Worm (Caenorhabditis elegans): ENCODE results near the gene C29F5.1.

C29F5.1 gene

ce11 chrII:6348360-6348759 lies 45.0 kb downstream of the C29F5.1 start:
- TF ChIP-seq zag-1 (tag; optimal IDR thresholded peaks at IDR 0.05) (no peak), C34B4.2 (tag; optimal IDR thresholded peaks at IDR 0.05) (no peak), unc-30 (tag; optimal IDR thresholded peaks at IDR 0.05) (no peak), skn-1 (tag; optimal IDR thresholded peaks at IDR 0.05) (peak; percentile 80), dpl-1 (GFP tag; optimal IDR thresholded peaks at IDR 0.05) (peak; percentile 58 to 76 (median 66)), C16A3.4 (tag; optimal IDR thresholded peaks at IDR 0.05) (peak; percentile 83), elt-3 (tag; optimal IDR thresholded peaks at IDR 0.05) (peak in 5 of 6 experiments; percentile 19 to 93 (median 59)), ceh-8 (GFP tag; optimal IDR thresholded peaks at IDR 0.05) (peak; percentile 73), snpc-4 (tag; optimal IDR thresholded peaks at IDR 0.05) (peak; percentile 60), mef-2 (tag; optimal IDR thresholded peaks at IDR 0.05) (peak; percentile 77), mep-1 (tag; optimal IDR thresholded peaks at IDR 0.05) (peak; percentile 95), elt-2 (tag; optimal IDR thresholded peaks at IDR 0.05) (peak; percentile 79), ets-5 (GFP tag; IDR thresholded peaks at IDR 0.05) (no peak), C04F5.9 (tag; optimal IDR thresholded peaks at IDR 0.05) (peak; percentile 2), pag-3 (tag; optimal IDR thresholded peaks at IDR 0.05; ENCODE audit: borderline replicate concordance, insufficient read depth) (no peak), grh-1 (GFP tag; IDR thresholded peaks at IDR 0.05) (peak; percentile 79), pax-3 (tag; optimal IDR thresholded peaks at IDR 0.05) (peak; percentile 41), swsn-7 (tag; optimal IDR thresholded peaks at IDR 0.05) (peak; percentile 94), fkh-8 (tag; optimal IDR thresholded peaks at IDR 0.05) (peak; percentile 88), fos-1 (tag; optimal IDR thresholded peaks at IDR 0.05) (peak; percentile 85), snu-23 (GFP tag; optimal IDR thresholded peaks at IDR 0.05) (peak; percentile 98), Y116A8C.19 (tag; optimal IDR thresholded peaks at IDR 0.05; ENCODE audit: borderline replicate concordance) (no peak), hlh-4 (tag; optimal IDR thresholded peaks at IDR 0.05) (no peak), nhr-237 (tag; optimal IDR thresholded peaks at IDR 0.05) (peak; percentile 86), egl-13 (tag; optimal IDR thresholded peaks at IDR 0.05) (peak; percentile 46), unc-130 (tag; optimal IDR thresholded peaks at IDR 0.05) (peak; percentile 66), lin-14 (GFP tag; optimal IDR thresholded peaks at IDR 0.05) (peak; percentile 96), nhr-11 (tag; optimal IDR thresholded peaks at IDR 0.05) (peak; percentile 68), lin-35 (GFP tag; optimal IDR thresholded peaks at IDR 0.05) (peak; percentile 81 to 89), nhr-12 (tag; optimal IDR thresholded peaks at IDR 0.05) (no peak), jun-1 (tag; optimal IDR thresholded peaks at IDR 0.05) (peak; percentile 93), hpl-2 (GFP tag; optimal IDR thresholded peaks at IDR 0.05) (peak; percentile 81), nhr-85 (tag) (peak; percentile 89), hlh-17 (GFP tag; optimal IDR thresholded peaks at IDR 0.05; ENCODE audit: borderline replicate concordance) (no peak), unc-86 (tag; optimal IDR thresholded peaks at IDR 0.05) (peak; percentile 91), xbp-1 (tag; optimal IDR thresholded peaks at IDR 0.05) (peak; percentile 90), nhr-20 (tag; optimal IDR thresholded peaks at IDR 0.05) (peak; percentile 97), ces-1 (GFP tag; optimal IDR thresholded peaks at IDR 0.05) (no peak), lin-39 (tag; optimal IDR thresholded peaks at IDR 0.05) (peak; percentile 53), irx-1 (tag; optimal IDR thresholded peaks at IDR 0.05) (peak; percentile 74), ama-1 (optimal IDR thresholded peaks at IDR 0.05) (peak; percentile 97), ceh-90 (tag; optimal IDR thresholded peaks at IDR 0.05) (no peak), lsy-2 (tag; optimal IDR thresholded peaks at IDR 0.05) (peak; percentile 88 to 91), lin-13 (GFP tag; optimal IDR thresholded peaks at IDR 0.05) (peak; percentile 89), tlp-1 (tag; optimal IDR thresholded peaks at IDR 0.05) (no peak), sptf-1 (tag; optimal IDR thresholded peaks at IDR 0.05) (no peak), dsc-1 (tag; optimal IDR thresholded peaks at IDR 0.05) (peak; percentile 82), nhr-71 (tag; optimal IDR thresholded peaks at IDR 0.05) (peak; percentile 97), unc-98 (GFP tag; IDR thresholded peaks at IDR 0.05) (no peak), blmp-1 (tag; optimal IDR thresholded peaks at IDR 0.05) (peak; percentile 92), rnt-1 (tag; optimal IDR thresholded peaks at IDR 0.05) (peak; percentile 90), ztf-11 (tag; optimal IDR thresholded peaks at IDR 0.05) (peak in 1 of 2 experiments; percentile 79), nhr-28 (tag; optimal IDR thresholded peaks at IDR 0.05) (no peak), ztf-4 (tag; optimal IDR thresholded peaks at IDR 0.05) (peak; percentile 96)

Data from whole organism, L1 larva.